Fruit fly (Drosophila melanogaster): ENCODE results near the gene CG4306.

CG4306 gene

DNA sequence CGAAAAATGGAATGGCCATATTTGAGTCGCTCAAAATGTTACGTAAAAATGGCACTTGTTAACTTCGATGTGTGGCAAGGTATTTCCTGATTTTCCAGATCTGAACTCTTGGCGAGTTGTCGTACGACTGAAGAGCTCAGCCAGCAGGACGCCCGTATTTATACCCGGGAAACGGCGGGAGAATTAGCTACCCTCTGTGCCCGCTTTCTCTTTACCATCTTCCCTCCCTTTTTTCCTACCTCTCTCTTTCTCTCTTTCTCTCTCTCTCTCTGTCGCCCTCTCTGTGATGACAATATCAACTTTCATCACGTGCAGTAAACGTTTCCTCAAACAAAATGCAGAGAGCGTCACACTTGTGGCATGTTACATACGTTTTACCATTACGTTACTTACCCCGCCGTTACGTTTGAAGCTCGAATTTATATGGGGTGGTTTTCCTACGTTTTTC is 23.1 kb downstream of the CG4306 start, which contains the start of gene skl:
Gene skl (minus strand): TSS at position 134 of the 448 bp plus-strand sequence.
- TF ChIP-seq twi (tag; optimal IDR thresholded peaks at IDR 0.05) = peak; percentile 7
- TF ChIP-seq amos (GFP tag; IDR thresholded peaks at IDR 0.05; ENCODE audit: partially characterized antibody) = 0 out of 2 replicates have a peak, but pooled peaks have one; percentile 17
- TF ChIP-seq al (GFP tag; IDR thresholded peaks at IDR 0.05) = no peak
- TF ChIP-seq CG6791 (GFP tag; IDR thresholded peaks at IDR 0.05; ENCODE audit: partially characterized antibody) = peak; percentile 55; the same call in 1 of the 3 replicates
- no peak for TF ChIP-seq CG10274 (GFP tag; optimal IDR thresholded peaks at IDR 0.05)
- TF ChIP-seq seq (GFP tag; IDR thresholded peaks at IDR 0.05) = peak; percentile 86
- TF ChIP-seq Nf-YC (tag; optimal IDR thresholded peaks at IDR 0.05) = peak; percentile 80
- peak; percentile 52 for TF ChIP-seq stwl (tag; optimal IDR thresholded peaks at IDR 0.05)
- peak; percentile 94 for TF ChIP-seq Tbp (GFP tag; optimal IDR thresholded peaks at IDR 0.05)
- TF ChIP-seq CG17829 (tag; optimal IDR thresholded peaks at IDR 0.05) = peak; percentile 24
- no peak for TF ChIP-seq Taf1 (GFP tag; IDR thresholded peaks at IDR 0.05)
- no peak for TF ChIP-seq bowl (GFP tag; IDR thresholded peaks at IDR 0.05)
- TF ChIP-seq CG3163 (GFP tag; optimal IDR thresholded peaks at IDR 0.05) = peak; percentile 80
- no peak for TF ChIP-seq pum (GFP tag; optimal IDR thresholded peaks at IDR 0.05)
- TF ChIP-seq yki (optimal IDR thresholded peaks at IDR 0.05) = peak; percentile 84
- TF ChIP-seq gcm (GFP tag; optimal IDR thresholded peaks at IDR 0.05) = peak; percentile 67
- TF ChIP-seq NfI (GFP tag; optimal IDR thresholded peaks at IDR 0.05) = no peak
- no peak for TF ChIP-seq CG2678 (tag; optimal IDR thresholded peaks at IDR 0.05)
- peak; percentile 25 for TF ChIP-seq CG8924 (tag; optimal IDR thresholded peaks at IDR 0.05)
- TF ChIP-seq pros (GFP tag; optimal IDR thresholded peaks at IDR 0.05) = peak; percentile 56
- TF ChIP-seq CG33557 (GFP tag; optimal IDR thresholded peaks at IDR 0.05) = no peak
- no peak for TF ChIP-seq HLH4C (GFP tag; IDR thresholded peaks at IDR 0.05; ENCODE audit: partially characterized antibody)
- peak; percentile 17 for TF ChIP-seq CG2712 (tag; optimal IDR thresholded peaks at IDR 0.05)
- TF ChIP-seq CG6765 (GFP tag; optimal IDR thresholded peaks at IDR 0.05) = no peak
- peak; percentile 81 for TF ChIP-seq Nf-YB (GFP tag; optimal IDR thresholded peaks at IDR 0.05)
- peak; percentile 62; the same call in 1 of the 2 replicates for TF ChIP-seq chm (GFP tag; IDR thresholded peaks at IDR 0.05)
- peak; percentile 67 for TF ChIP-seq cwo (GFP tag; optimal IDR thresholded peaks at IDR 0.05)
- TF ChIP-seq HLHmδ (GFP tag; optimal IDR thresholded peaks at IDR 0.05) = peak; percentile 36
- TF ChIP-seq Kr (GFP tag; optimal IDR thresholded peaks at IDR 0.05) = peak; percentile 41
- no peak for TF ChIP-seq CG14014 (GFP tag; IDR thresholded peaks at IDR 0.05)
- TF ChIP-seq gsb-n (tag; optimal IDR thresholded peaks at IDR 0.05) = peak; percentile 38
- TF ChIP-seq ash1 (GFP tag; optimal IDR thresholded peaks at IDR 0.05) = no peak
- TF ChIP-seq vnd (GFP tag; IDR thresholded peaks at IDR 0.05; ENCODE audit: partially characterized antibody) = no peak
- peak; percentile 90 for TF ChIP-seq scrt (GFP tag; optimal IDR thresholded peaks at IDR 0.05)
- TF ChIP-seq CG9437 (GFP tag; optimal IDR thresholded peaks at IDR 0.05) = peak; percentile 98
- TF ChIP-seq gt (GFP tag; IDR thresholded peaks at IDR 0.05) = no peak
- TF ChIP-seq CG34376 (GFP tag; optimal IDR thresholded peaks at IDR 0.05) = no peak
- 0 out of 3 replicates have a peak, but pooled peaks have one; percentile 8 for TF ChIP-seq CG7963 (GFP tag; IDR thresholded peaks at IDR 0.05; ENCODE audit: partially characterized antibody)
- no peak for TF ChIP-seq CG7745 (tag; optimal IDR thresholded peaks at IDR 0.05)
- peak; percentile 83 for TF ChIP-seq CG1832 (GFP tag; optimal IDR thresholded peaks at IDR 0.05)
- peak; percentile 75 to 95 for TF ChIP-seq Trl (optimal IDR thresholded peaks at IDR 0.05)
- TF ChIP-seq Trl (GFP tag; optimal IDR thresholded peaks at IDR 0.05) = peak; percentile 31
- 0 out of 2 replicates have a peak, but pooled peaks have one; percentile 30 for TF ChIP-seq CG4360 (GFP tag; IDR thresholded peaks at IDR 0.05)
- TF ChIP-seq Jarid2 (GFP tag; optimal IDR thresholded peaks at IDR 0.05) = peak; percentile 96
- peak in 1 of 2 experiments; percentile 20 for TF ChIP-seq insv (GFP tag; optimal IDR thresholded peaks at IDR 0.05)
- peak; percentile 40 for TF ChIP-seq Deaf1 (tag; optimal IDR thresholded peaks at IDR 0.05)
- TF ChIP-seq chif (GFP tag; optimal IDR thresholded peaks at IDR 0.05) = peak in 1 of 2 experiments; percentile 7
- TF ChIP-seq Myb (GFP tag; optimal IDR thresholded peaks at IDR 0.05) = no peak
- peak; percentile 60 for TF ChIP-seq nerfin-1 (tag; optimal IDR thresholded peaks at IDR 0.05)
- peak; percentile 61 for TF ChIP-seq sens (GFP tag)
